Worm (Caenorhabditis elegans): ENCODE data around the gene srw-86.
A peak's percentile ranks its signal among the peaks of the same experiment; 100 is the strongest.

The srw-86 gene

DNA sequence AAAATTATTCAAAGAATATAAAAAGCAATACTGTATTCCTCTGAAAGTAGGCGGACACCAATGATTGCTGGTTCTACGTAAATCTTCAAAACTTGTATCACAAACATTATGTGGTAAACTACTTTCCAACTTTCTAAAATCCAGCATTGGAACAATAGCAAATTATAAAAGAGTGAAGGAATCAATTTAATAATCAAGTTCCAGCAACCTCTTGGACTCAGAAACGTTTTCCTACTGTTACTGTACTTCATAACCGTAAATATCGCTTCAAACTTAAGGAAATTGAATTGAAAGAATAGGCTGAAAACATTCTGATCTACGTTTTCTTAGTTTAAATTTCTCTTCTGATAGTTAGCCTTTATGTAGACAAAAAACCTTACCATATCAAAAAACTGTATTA lies 3.1 kb upstream of the srw-86 start:
- TF ChIP-seq sem-4 (tag; optimal IDR thresholded peaks at IDR 0.05) (no peak), sma-9 (GFP tag; optimal IDR thresholded peaks at IDR 0.05) (no peak), sma-9 (tag; optimal IDR thresholded peaks at IDR 0.05) (no peak), F13H6.1 (tag; optimal IDR thresholded peaks at IDR 0.05) (no peak), elt-1 (tag; optimal IDR thresholded peaks at IDR 0.05) (no peak), mbf-1 (tag; optimal IDR thresholded peaks at IDR 0.05) (no peak), skn-1 (tag; optimal IDR thresholded peaks at IDR 0.05) (no peak), nhr-129 (tag; optimal IDR thresholded peaks at IDR 0.05) (no peak), lin-13 (GFP tag; optimal IDR thresholded peaks at IDR 0.05) (no peak), nhr-6 (tag; optimal IDR thresholded peaks at IDR 0.05) (no peak), nhr-10 (tag; optimal IDR thresholded peaks at IDR 0.05) (no peak), snpc-4 (tag; optimal IDR thresholded peaks at IDR 0.05) (no peak), egl-27 (tag; optimal IDR thresholded peaks at IDR 0.05) (no peak), dmd-4 (tag; optimal IDR thresholded peaks at IDR 0.05) (no peak), lin-39 (tag; optimal IDR thresholded peaks at IDR 0.05) (no peak), ztf-4 (tag; optimal IDR thresholded peaks at IDR 0.05) (no peak), nhr-12 (tag; optimal IDR thresholded peaks at IDR 0.05) (no peak), mab-5 (tag; optimal IDR thresholded peaks at IDR 0.05) (no peak), nhr-21 (tag; optimal IDR thresholded peaks at IDR 0.05) (no peak), C34F6.9 (tag; optimal IDR thresholded peaks at IDR 0.05) (no peak), ztf-1 (GFP tag; conservative IDR thresholded peaks at IDR 0.05) (no peak)

DNA sequence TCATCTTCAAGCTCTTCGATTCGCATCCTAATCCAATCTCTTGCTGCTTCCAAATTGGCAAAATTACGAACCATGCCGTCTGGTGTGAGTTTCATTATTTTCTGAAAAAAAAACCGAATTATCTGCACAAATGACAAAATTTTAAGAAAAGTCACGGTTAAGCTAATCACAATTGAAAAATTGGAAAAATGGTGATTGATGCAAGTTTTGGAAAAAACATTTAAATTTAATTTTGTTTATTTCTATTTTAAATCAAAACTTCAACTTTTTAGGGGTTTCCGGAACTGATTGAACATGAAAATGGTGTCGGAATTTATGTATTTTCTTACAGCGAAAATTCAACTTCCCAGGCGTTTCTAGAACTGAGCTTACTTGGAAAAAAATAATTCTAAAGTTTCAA lies 2.3 kb upstream of the srw-86 start, which contains the start of gene C25F9.12:
Gene C25F9.12 (minus strand): TSS at position 101 of the 400 bp plus-strand sequence.
- no peak for TF ChIP-seq ceh-82 (tag; optimal IDR thresholded peaks at IDR 0.05)
- TF ChIP-seq nhr-12 (tag; optimal IDR thresholded peaks at IDR 0.05): no peak
- TF ChIP-seq skn-1 (tag; optimal IDR thresholded peaks at IDR 0.05): no peak
- no peak for TF ChIP-seq ztf-11 (tag; optimal IDR thresholded peaks at IDR 0.05)
- no peak for TF ChIP-seq nhr-23 (tag; optimal IDR thresholded peaks at IDR 0.05)
- TF ChIP-seq nhr-237 (tag; optimal IDR thresholded peaks at IDR 0.05): no peak
- TF ChIP-seq alr-1 (tag; optimal IDR thresholded peaks at IDR 0.05): no peak
- TF ChIP-seq nhr-129 (tag; optimal IDR thresholded peaks at IDR 0.05): no peak
- no peak for TF ChIP-seq unc-62 (GFP tag; optimal IDR thresholded peaks at IDR 0.05)
- no peak for TF ChIP-seq ceh-16 (tag; optimal IDR thresholded peaks at IDR 0.05)
- no peak for TF ChIP-seq peb-1 (tag; optimal IDR thresholded peaks at IDR 0.05)
- TF ChIP-seq F13H6.1 (tag; optimal IDR thresholded peaks at IDR 0.05): no peak
- no peak for TF ChIP-seq unc-39 (tag; optimal IDR thresholded peaks at IDR 0.05)
- TF ChIP-seq lin-13 (GFP tag; optimal IDR thresholded peaks at IDR 0.05): no peak
- no peak for TF ChIP-seq blmp-1 (tag; optimal IDR thresholded peaks at IDR 0.05; ENCODE audit: insufficient read depth)
- no peak for TF ChIP-seq C34F6.9 (tag; optimal IDR thresholded peaks at IDR 0.05)
- no peak for TF ChIP-seq mab-5 (tag; optimal IDR thresholded peaks at IDR 0.05)
- TF ChIP-seq ztf-1 (GFP tag; conservative IDR thresholded peaks at IDR 0.05): no peak

DNA sequence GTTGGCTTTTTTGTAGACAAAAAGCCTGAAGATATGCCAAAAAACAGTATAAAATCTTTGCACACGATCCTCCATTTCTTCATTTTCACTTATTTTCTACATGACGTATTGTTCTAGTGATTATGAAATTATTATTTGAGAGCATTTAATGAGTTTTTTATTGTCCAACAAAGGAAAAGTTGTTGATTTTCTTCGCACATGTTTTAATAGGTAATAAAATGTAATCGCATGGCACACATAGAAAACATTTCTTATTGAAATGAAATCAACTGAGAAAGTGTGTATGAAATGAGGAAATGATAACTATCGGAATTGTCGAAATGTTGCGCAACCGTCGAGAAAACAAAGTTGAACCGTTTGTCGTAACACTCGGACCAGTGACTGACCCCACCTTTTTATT lies 910 bp upstream of the srw-86 start:
- TF ChIP-seq fos-1 (tag; optimal IDR thresholded peaks at IDR 0.05) (peak; percentile 11), crh-2 (tag; optimal IDR thresholded peaks at IDR 0.05) (no peak)

DNA sequence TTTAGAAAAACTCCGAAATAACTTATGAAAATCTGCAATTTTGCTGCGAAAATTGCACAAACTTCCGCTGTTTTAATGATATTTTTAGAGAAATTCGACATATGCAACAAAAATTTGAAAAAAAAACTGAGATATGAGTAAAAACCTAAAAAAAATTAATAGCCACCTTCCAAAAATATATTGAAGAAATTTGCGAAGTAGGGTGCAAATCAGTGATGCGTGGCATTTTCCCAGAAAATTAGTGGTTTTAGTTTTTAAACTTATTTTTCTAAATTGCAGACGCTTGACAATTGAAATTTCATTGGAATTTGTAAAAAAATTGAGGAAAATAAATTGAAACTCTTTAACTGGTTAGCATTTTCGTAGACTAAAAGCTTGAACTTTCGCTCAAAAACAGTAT lies 1.6 kb downstream of the srw-86 start, which contains the start of gene C25F9.13:
Gene C25F9.13 (minus strand): TSS at position 101 of the 400 bp plus-strand sequence.
- no peak for TF ChIP-seq snpc-4 (tag; optimal IDR thresholded peaks at IDR 0.05)
- TF ChIP-seq lin-11 (tag; optimal IDR thresholded peaks at IDR 0.05): no peak

DNA sequence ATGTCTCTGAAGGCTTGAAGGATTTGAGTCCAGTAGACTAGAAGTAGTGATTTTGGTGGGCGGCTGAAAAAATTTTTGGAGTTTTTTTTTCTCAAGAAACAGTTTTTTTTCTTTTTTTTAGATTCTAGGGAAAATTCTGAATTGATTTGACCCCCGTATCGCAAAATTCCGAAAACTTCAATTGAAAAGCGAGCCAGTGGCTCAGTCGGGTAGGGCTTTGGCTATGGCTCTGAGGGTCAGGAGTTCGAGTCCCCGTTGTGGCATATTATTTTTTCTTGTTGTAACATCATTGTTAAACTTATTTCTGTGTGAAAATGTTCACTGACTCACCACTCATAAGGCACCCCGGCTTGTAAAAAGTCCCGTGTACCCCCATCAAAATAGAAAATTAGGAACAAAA lies 2.1 kb downstream of the srw-86 start:
- TF ChIP-seq sma-3 (GFP tag; optimal IDR thresholded peaks at IDR 0.05) (no peak), nhr-10 (tag; optimal IDR thresholded peaks at IDR 0.05) (no peak), egl-27 (tag; optimal IDR thresholded peaks at IDR 0.05) (no peak), fos-1 (tag; optimal IDR thresholded peaks at IDR 0.05) (no peak), ztf-1 (GFP tag; conservative IDR thresholded peaks at IDR 0.05) (no peak), nhr-23 (tag; optimal IDR thresholded peaks at IDR 0.05) (no peak), elt-1 (tag; optimal IDR thresholded peaks at IDR 0.05) (no peak), nhr-21 (tag; optimal IDR thresholded peaks at IDR 0.05) (no peak), snpc-4 (tag; optimal IDR thresholded peaks at IDR 0.05) (no peak), mdl-1 (tag; optimal IDR thresholded peaks at IDR 0.05) (no peak), gmeb-1 (tag; optimal IDR thresholded peaks at IDR 0.05) (no peak), crh-2 (tag; optimal IDR thresholded peaks at IDR 0.05) (no peak), unc-62 (GFP tag; optimal IDR thresholded peaks at IDR 0.05) (no peak)

All from whole organism, L2 larva.